Worm (Caenorhabditis elegans): Measurements from ENCODE around the gene mon-2.
A peak's percentile ranks its signal among the peaks of the same experiment; 100 is the strongest.

Gene mon-2

DNA sequence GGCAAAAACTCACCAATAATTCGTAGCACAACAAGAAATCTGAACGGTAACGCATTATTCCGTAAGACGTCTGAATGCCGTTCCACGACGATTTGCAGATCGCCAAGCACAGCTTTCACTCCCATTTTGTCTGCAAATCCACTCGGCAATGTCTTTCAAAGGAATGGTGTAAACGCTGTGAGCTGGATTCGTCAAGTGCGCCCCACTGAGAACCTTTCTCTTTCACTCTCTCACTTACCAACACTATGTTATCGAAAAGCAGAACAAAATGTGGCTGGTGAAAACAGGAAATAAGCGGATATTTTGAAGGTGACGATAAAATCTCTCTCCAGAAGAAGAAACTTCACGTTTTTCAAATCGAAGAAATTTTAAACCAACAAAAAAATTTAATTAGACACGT is 7.7 kb upstream of the mon-2 start (continued):
- TF ChIP-seq sup-37 (GFP tag; optimal IDR thresholded peaks at IDR 0.05) (no peak), lin-35 (GFP tag; optimal IDR thresholded peaks at IDR 0.05) (peak; percentile 49 to 70), dpl-1 (GFP tag; optimal IDR thresholded peaks at IDR 0.05) (peak in 1 of 3 experiments; percentile 55), lin-15B (tag; optimal IDR thresholded peaks at IDR 0.05) (peak; percentile 70), ces-1 (GFP tag; optimal IDR thresholded peaks at IDR 0.05) (no peak), nhr-71 (tag; optimal IDR thresholded peaks at IDR 0.05) (peak; percentile 43), C04F5.9 (tag; optimal IDR thresholded peaks at IDR 0.05) (no peak)

DNA sequence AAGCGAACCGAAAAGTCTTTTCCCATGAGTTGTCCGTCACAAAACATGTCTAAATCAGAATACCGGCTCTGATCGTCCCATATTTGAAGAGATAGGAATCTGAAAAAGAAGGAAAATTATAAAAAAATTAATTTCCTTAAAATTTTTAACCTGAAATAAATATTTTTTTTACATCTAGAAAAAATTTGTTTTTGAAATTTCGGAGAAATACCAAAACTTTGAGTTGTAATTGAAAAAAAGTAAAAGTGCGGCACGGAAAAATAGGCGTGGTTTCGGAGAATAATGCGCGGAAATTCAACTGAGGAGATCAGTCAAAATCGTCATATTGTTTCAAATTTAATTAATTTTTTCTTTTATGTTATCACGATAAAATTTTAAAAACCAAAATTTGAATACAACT is 7.0 kb upstream of the mon-2 start, which contains the start of gene F11A10.6:
Gene F11A10.6 (minus strand): TSS at position 101 of the 400 bp plus-strand sequence.
- TF ChIP-seq blmp-1 (tag; optimal IDR thresholded peaks at IDR 0.05) (peak; percentile 27), nhr-84 (tag; optimal IDR thresholded peaks at IDR 0.05) (no peak)

DNA sequence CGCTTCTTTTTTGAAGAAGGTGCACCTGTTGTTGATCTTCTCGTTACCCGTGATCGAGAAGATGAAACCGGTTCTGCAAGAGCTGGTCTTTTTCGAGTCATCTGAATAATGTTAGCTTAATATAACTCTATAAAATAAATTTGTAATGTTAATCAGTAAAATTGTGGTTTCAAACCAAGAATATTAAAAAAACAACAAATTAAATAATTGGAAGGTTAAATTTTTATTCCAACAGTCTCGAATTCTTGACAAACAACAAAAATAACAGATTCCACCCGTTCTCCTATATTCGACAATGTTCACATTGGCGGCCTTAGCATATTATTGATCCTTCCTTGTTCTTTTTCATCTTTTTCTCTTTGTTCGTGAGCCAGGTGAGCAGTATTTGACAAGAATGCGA is 4.5 kb upstream of the mon-2 start, which contains the start of gene mig-32:
Gene mig-32 (minus strand): TSS at position 101 of the 400 bp plus-strand sequence.
- no peak for TF ChIP-seq egl-27 (tag; optimal IDR thresholded peaks at IDR 0.05)
- TF ChIP-seq sup-37 (GFP tag; optimal IDR thresholded peaks at IDR 0.05) = no peak
- no peak for TF ChIP-seq fos-1 (tag; optimal IDR thresholded peaks at IDR 0.05)
- TF ChIP-seq ceh-90 (tag; optimal IDR thresholded peaks at IDR 0.05) = no peak
- TF ChIP-seq aha-1 (tag; optimal IDR thresholded peaks at IDR 0.05) = no peak
- TF ChIP-seq dsc-1 (tag; optimal IDR thresholded peaks at IDR 0.05) = no peak
- TF ChIP-seq ceh-8 (GFP tag; optimal IDR thresholded peaks at IDR 0.05) = no peak
- no peak for TF ChIP-seq C34B4.2 (tag; optimal IDR thresholded peaks at IDR 0.05)
- TF ChIP-seq hlh-4 (tag; optimal IDR thresholded peaks at IDR 0.05) = no peak
- TF ChIP-seq rnt-1 (tag; optimal IDR thresholded peaks at IDR 0.05) = no peak
- no peak for TF ChIP-seq nhr-90 (tag; optimal IDR thresholded peaks at IDR 0.05; ENCODE audit: poor library complexity)
- no peak for TF ChIP-seq Y116A8C.19 (tag; optimal IDR thresholded peaks at IDR 0.05; ENCODE audit: borderline replicate concordance)
- no peak for TF ChIP-seq pqm-1 (tag; optimal IDR thresholded peaks at IDR 0.05)
- TF ChIP-seq zip-4 (GFP tag; optimal IDR thresholded peaks at IDR 0.05) = no peak
- TF ChIP-seq alr-1 (tag; optimal IDR thresholded peaks at IDR 0.05; ENCODE audit: borderline replicate concordance) = no peak

DNA sequence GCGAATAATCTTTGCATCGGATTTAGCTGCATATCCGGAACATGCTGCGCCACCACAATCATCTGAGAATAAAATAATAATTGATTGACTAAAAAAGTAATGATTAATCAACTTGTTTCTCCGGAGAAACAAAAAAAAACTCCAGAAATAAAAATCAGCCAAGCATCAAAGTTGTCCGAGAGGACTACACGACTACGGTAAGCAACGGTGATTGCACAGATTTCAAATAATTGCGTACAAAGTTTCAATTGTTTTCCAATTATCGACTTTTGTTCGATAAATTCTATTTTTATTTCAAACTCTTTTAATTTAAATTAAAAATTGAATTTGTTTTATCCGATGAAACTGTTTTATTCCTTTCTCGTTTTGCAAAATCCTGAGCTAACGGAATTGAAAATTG is 3.2 kb upstream of the mon-2 start, which contains the start of gene cpsf-4:
Gene cpsf-4 (minus strand): TSS at position 62 of the 400 bp plus-strand sequence.
- TF ChIP-seq lsy-2 (tag; optimal IDR thresholded peaks at IDR 0.05) = peak; percentile 21 to 77
- TF ChIP-seq lin-14 (GFP tag; optimal IDR thresholded peaks at IDR 0.05) = no peak
- TF ChIP-seq efl-1 (optimal IDR thresholded peaks at IDR 0.05) = peak in 1 of 2 experiments; percentile 6
- no peak for TF ChIP-seq efl-1 (GFP tag; optimal IDR thresholded peaks at IDR 0.05 in 1 of 2)

DNA sequence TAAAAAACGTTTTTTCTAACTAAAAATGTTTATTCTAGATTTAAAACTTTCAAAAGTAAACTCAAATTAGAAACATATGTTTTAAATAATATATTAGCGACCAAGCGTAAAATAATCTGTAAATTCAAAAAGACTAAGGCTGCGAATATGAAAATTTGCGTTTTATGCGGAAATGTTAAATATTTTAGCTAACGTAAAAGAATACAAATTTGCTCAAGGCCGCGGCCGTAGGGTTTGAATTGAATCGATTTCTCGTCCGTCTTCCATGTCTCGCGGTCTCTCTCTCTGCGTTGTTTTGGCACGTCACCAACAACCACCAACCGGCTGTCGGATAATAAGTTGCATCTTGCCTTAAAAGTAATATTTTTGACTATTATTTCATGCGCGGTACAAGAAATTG is 2.8 kb upstream of the mon-2 start, which contains the start of gene F11A10.5:
Gene F11A10.5 (plus strand): TSS at position 301 of the 400 bp plus-strand sequence.
- TF ChIP-seq hlh-4 (tag; optimal IDR thresholded peaks at IDR 0.05) (no peak), ceh-90 (tag; optimal IDR thresholded peaks at IDR 0.05) (no peak), ceh-63 (GFP tag; optimal IDR thresholded peaks at IDR 0.05) (no peak), efl-1 (optimal IDR thresholded peaks at IDR 0.05) (peak in 1 of 2 experiments; percentile 2), efl-1 (GFP tag; optimal IDR thresholded peaks at IDR 0.05 in 1 of 2) (no peak), isw-1 (GFP tag; IDR thresholded peaks at IDR 0.05) (no peak), dpl-1 (GFP tag; optimal IDR thresholded peaks at IDR 0.05) (peak in 1 of 3 experiments; percentile 14), snu-23 (GFP tag; optimal IDR thresholded peaks at IDR 0.05) (no peak), zag-1 (tag; optimal IDR thresholded peaks at IDR 0.05) (no peak), rnt-1 (tag; optimal IDR thresholded peaks at IDR 0.05) (no peak), xbp-1 (tag; optimal IDR thresholded peaks at IDR 0.05) (no peak), lsy-2 (tag; optimal IDR thresholded peaks at IDR 0.05) (no peak), jun-1 (tag; optimal IDR thresholded peaks at IDR 0.05) (no peak), lin-35 (GFP tag; optimal IDR thresholded peaks at IDR 0.05) (no peak), sox-4 (tag; optimal IDR thresholded peaks at IDR 0.05) (no peak), sptf-1 (tag; optimal IDR thresholded peaks at IDR 0.05) (no peak), ztf-11 (tag; optimal IDR thresholded peaks at IDR 0.05) (no peak)
